Worm (Caenorhabditis elegans) whole organism, L4/young adult: ENCODE measurements around the gene thoc-2.

ENCODE experiments used
- W03F9.2 ChIP-seq: fragments of 150-350 bp; optimal IDR thresholded peaks from 2 replicates; lab custom pipeline; 2014; ENCODE audit warnings: missing biosample characterization, missing genetic modification characterization
- dao-5 ChIP-seq: sonication (generic microtip); optimal IDR thresholded peaks from 2 replicates; lab custom pipeline; 2016; ENCODE audit warnings: missing genotype, missing genetic modification characterization, moderate library complexity, missing compliant biosample characterization
- him-1 ChIP-seq: sonication (generic microtip); optimal IDR thresholded peaks from 2 replicates; lab custom pipeline; 2016; ENCODE audit warnings: missing genotype, missing genetic modification reagents, missing genetic modification characterization, missing compliant biosample characterization

DNA sequence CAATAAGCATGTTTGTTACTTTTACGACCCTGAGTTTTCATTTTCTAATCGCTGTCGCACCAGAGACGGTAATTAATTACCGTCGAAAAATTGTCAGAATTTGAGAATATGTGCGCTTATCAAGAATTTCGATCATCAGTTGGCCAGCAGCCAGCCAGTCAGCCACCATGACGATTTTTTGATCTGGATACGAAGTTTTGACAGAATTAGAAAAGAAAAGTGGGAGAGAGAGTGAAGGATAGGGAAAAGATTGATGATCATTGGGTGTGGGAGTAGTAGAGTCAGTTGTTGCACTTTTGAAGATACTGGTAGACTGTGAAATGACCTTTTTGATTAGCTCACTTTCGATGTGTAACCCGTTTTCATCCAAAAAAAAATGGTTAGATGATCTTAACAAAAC lies 3.4 kb upstream of the thoc-2 start:
- TF ChIP-seq dao-5 (tag; lab: Kevin White, UChicago) (no peak), him-1 (tag; lab: Kevin White, UChicago) (no peak), W03F9.2 (tag; lab: Kevin White, UChicago) (no peak)
